Worm (Caenorhabditis elegans): ENCODE results near the gene C18A3.10.
A peak's percentile ranks its signal among the peaks of the same experiment; 100 is the strongest.

The C18A3.10 gene

ce11 chrII:5701485-5701884, 14.2 kb downstream of the C18A3.10 start:
- TF ChIP-seq Y55F3AM.14 (GFP tag; optimal IDR thresholded peaks at IDR 0.05) (no peak), egl-27 (tag; optimal IDR thresholded peaks at IDR 0.05) (peak; percentile 5), crh-2 (tag; optimal IDR thresholded peaks at IDR 0.05) (peak; percentile 77), ztf-4 (tag; optimal IDR thresholded peaks at IDR 0.05) (no peak), sma-3 (GFP tag; optimal IDR thresholded peaks at IDR 0.05) (peak; percentile 81), ceh-16 (tag; optimal IDR thresholded peaks at IDR 0.05) (no peak), nhr-12 (tag; optimal IDR thresholded peaks at IDR 0.05) (no peak), ztf-1 (GFP tag; conservative IDR thresholded peaks at IDR 0.05) (no peak), mdl-1 (tag; optimal IDR thresholded peaks at IDR 0.05) (peak; percentile 66 to 77), nhr-21 (tag; optimal IDR thresholded peaks at IDR 0.05) (peak; percentile 82), ZK546.5 (tag; optimal IDR thresholded peaks at IDR 0.05) (no peak), dmd-4 (tag; optimal IDR thresholded peaks at IDR 0.05) (no peak), F13H6.1 (tag; optimal IDR thresholded peaks at IDR 0.05) (peak; percentile 60), lin-39 (tag; optimal IDR thresholded peaks at IDR 0.05) (no peak), sma-9 (GFP tag; optimal IDR thresholded peaks at IDR 0.05) (peak; percentile 88), sma-9 (tag; optimal IDR thresholded peaks at IDR 0.05) (no peak), ztf-11 (tag; optimal IDR thresholded peaks at IDR 0.05) (no peak), fos-1 (tag; optimal IDR thresholded peaks at IDR 0.05) (peak; percentile 74), unc-62 (GFP tag; optimal IDR thresholded peaks at IDR 0.05) (no peak), nhr-23 (tag; optimal IDR thresholded peaks at IDR 0.05) (no peak), elt-1 (tag; optimal IDR thresholded peaks at IDR 0.05) (no peak), blmp-1 (tag; optimal IDR thresholded peaks at IDR 0.05; ENCODE audit: insufficient read depth) (no peak), nhr-129 (tag; optimal IDR thresholded peaks at IDR 0.05) (peak; percentile 70), unc-39 (tag; optimal IDR thresholded peaks at IDR 0.05) (no peak), elt-3 (tag; optimal IDR thresholded peaks at IDR 0.05) (no peak), aly-2 (tag; optimal IDR thresholded peaks at IDR 0.05) (no peak), ceh-82 (tag; optimal IDR thresholded peaks at IDR 0.05) (no peak), nhr-25 (tag; optimal IDR thresholded peaks at IDR 0.05) (peak; percentile 34), snpc-4 (tag; optimal IDR thresholded peaks at IDR 0.05) (peak; percentile 98), mab-5 (tag; optimal IDR thresholded peaks at IDR 0.05) (peak; percentile 44), nhr-6 (tag; optimal IDR thresholded peaks at IDR 0.05) (no peak), nhr-10 (tag; optimal IDR thresholded peaks at IDR 0.05) (no peak), lin-13 (GFP tag; optimal IDR thresholded peaks at IDR 0.05) (peak; percentile 42), C34F6.9 (tag; optimal IDR thresholded peaks at IDR 0.05) (peak; percentile 42), lin-11 (tag; optimal IDR thresholded peaks at IDR 0.05) (no peak), lsy-2 (tag; optimal IDR thresholded peaks at IDR 0.05) (peak; percentile 57 to 72), gmeb-1 (tag; optimal IDR thresholded peaks at IDR 0.05) (peak; percentile 69), ama-1 (optimal IDR thresholded peaks at IDR 0.05) (peak; percentile 91), alr-1 (tag; optimal IDR thresholded peaks at IDR 0.05) (no peak)

DNA sequence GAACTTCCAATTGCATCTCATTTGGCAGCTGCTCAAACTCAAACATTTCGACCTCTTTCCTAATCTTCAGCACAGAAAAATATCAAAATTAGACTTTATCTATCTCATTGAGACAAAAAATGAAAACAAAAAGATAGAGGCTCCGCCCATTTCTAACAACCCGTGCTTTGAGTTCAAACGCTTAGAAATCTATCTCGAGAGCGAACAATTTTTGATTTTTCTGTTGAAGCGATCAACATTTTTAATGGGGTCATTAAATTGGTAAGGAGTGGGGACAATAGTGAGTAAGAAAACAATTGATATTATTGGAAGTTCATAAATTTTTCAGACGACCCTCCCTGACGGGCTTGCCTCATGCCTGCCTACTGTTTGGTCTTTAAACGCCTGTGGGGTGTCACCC, 16.8 kb downstream of the C18A3.10 start, which contains the start of the genes C25H3.10 and C25H3.1:
C25H3.10 (minus strand) TSS at position 101 of the 400 bp plus-strand sequence.
C25H3.1 (plus strand) TSS at position 203 of the 400 bp plus-strand sequence.
- no peak for TF ChIP-seq unc-39 (tag; optimal IDR thresholded peaks at IDR 0.05)
- peak; percentile 6 for TF ChIP-seq snpc-4 (tag; optimal IDR thresholded peaks at IDR 0.05)

ce11 chrII:5698254-5698653, 17.4 kb downstream of the C18A3.10 start:
- TF ChIP-seq fos-1 (tag; optimal IDR thresholded peaks at IDR 0.05) (peak; percentile 32), nhr-23 (tag; optimal IDR thresholded peaks at IDR 0.05) (no peak), lsy-2 (tag; optimal IDR thresholded peaks at IDR 0.05) (peak in 1 of 2 experiments; percentile 44), skn-1 (tag; optimal IDR thresholded peaks at IDR 0.05) (no peak), crh-2 (tag; optimal IDR thresholded peaks at IDR 0.05) (peak; percentile 49), nhr-21 (tag; optimal IDR thresholded peaks at IDR 0.05) (peak; percentile 35), R02D3.7 (tag; optimal IDR thresholded peaks at IDR 0.05) (no peak), nhr-12 (tag; optimal IDR thresholded peaks at IDR 0.05) (no peak), F13H6.1 (tag; optimal IDR thresholded peaks at IDR 0.05) (peak; percentile 10), zag-1 (tag; optimal IDR thresholded peaks at IDR 0.05) (no peak), sma-3 (GFP tag; optimal IDR thresholded peaks at IDR 0.05) (peak; percentile 27), snpc-4 (tag; optimal IDR thresholded peaks at IDR 0.05) (peak; percentile 59), dmd-4 (tag; optimal IDR thresholded peaks at IDR 0.05) (no peak), C34F6.9 (tag; optimal IDR thresholded peaks at IDR 0.05) (peak; percentile 43), gmeb-1 (tag; optimal IDR thresholded peaks at IDR 0.05) (peak; percentile 60), egl-27 (tag; optimal IDR thresholded peaks at IDR 0.05) (no peak), sma-9 (GFP tag; optimal IDR thresholded peaks at IDR 0.05) (peak; percentile 80), sma-9 (tag; optimal IDR thresholded peaks at IDR 0.05) (no peak), nhr-129 (tag; optimal IDR thresholded peaks at IDR 0.05) (peak; percentile 86), ztf-4 (tag; optimal IDR thresholded peaks at IDR 0.05) (peak; percentile 34)

Measured in whole organism, L2 larva.